Worm (Caenorhabditis elegans) whole organism, late embryonic: ENCODE measurements around the gene skr-10.

ENCODE experiments used
- K02D7.2 ChIP-seq: sonication (generic microtip); optimal IDR thresholded peaks from 2 replicates; lab custom pipeline; 2017; ENCODE audit warnings: mild to moderate bottlenecking, missing genetic modification characterization, missing compliant biosample characterization
- K09A11.1 ChIP-seq: sonication (generic microtip); optimal IDR thresholded peaks from 2 replicates; lab custom pipeline; 2017; ENCODE audit warnings: antibody characterized with exemption, mild to moderate bottlenecking, missing genetic modification characterization, missing compliant biosample characterization; ENCODE audit not compliant: insufficient read depth
- ama-1 ChIP-seq: fragments of 150-350 bp; optimal IDR thresholded peaks from 2 replicates; lab custom pipeline; 2014
- ceh-18 ChIP-seq: sonication (generic microtip); optimal IDR thresholded peaks from 2 replicates; lab custom pipeline; 2016; ENCODE audit warnings: missing genetic modification characterization, missing compliant biosample characterization
- ceh-22 ChIP-seq: sonication (generic microtip); optimal IDR thresholded peaks from 2 replicates; lab custom pipeline; 2017; ENCODE audit warnings: missing biosample characterization, missing genetic modification characterization
- ceh-24 ChIP-seq: sonication (generic microtip); optimal IDR thresholded peaks from 2 replicates; lab custom pipeline; 2016; ENCODE audit warnings: mild to moderate bottlenecking, missing genetic modification characterization, missing compliant biosample characterization
- ceh-31 ChIP-seq: sonication (generic microtip); optimal IDR thresholded peaks from 2 replicates; lab custom pipeline; 2016; ENCODE audit warnings: missing genetic modification characterization, missing compliant biosample characterization
- ceh-9 ChIP-seq: sonication (generic microtip); optimal IDR thresholded peaks from 2 replicates; lab custom pipeline; 2016; ENCODE audit warnings: mild to moderate bottlenecking, missing genetic modification characterization, inconsistent platforms, missing compliant biosample characterization
- dmd-4 ChIP-seq: sonication (generic microtip); optimal IDR thresholded peaks from 2 replicates; lab custom pipeline; 2016; ENCODE audit warnings: borderline replicate concordance, missing genetic modification characterization, missing compliant biosample characterization
- elt-2 ChIP-seq: sonication (generic microtip); optimal IDR thresholded peaks from 2 replicates; lab custom pipeline; 2016; ENCODE audit warnings: missing genetic modification reagents, missing genetic modification characterization, missing compliant biosample characterization
- elt-4 ChIP-seq: sonication (generic microtip); optimal IDR thresholded peaks from 2 replicates; lab custom pipeline; 2016; ENCODE audit warnings: missing genetic modification characterization, missing compliant biosample characterization
- ets-4 ChIP-seq: sonication (generic microtip); optimal IDR thresholded peaks from 2 replicates; lab custom pipeline; 2016; ENCODE audit warnings: missing genetic modification characterization, missing compliant biosample characterization
- fkh-10 ChIP-seq: fragments of 150-350 bp; optimal IDR thresholded peaks from 2 replicates; lab custom pipeline; 2014; ENCODE audit warnings: missing biosample characterization, missing genetic modification reagents, missing genetic modification characterization
- fkh-6 ChIP-seq: sonication (generic microtip); optimal IDR thresholded peaks from 2 replicates; lab custom pipeline; 2016; ENCODE audit warnings: missing genetic modification characterization, missing compliant biosample characterization
- gmeb-2 ChIP-seq: sonication (generic microtip); optimal IDR thresholded peaks from 2 replicates; lab custom pipeline; 2016; ENCODE audit warnings: missing genetic modification characterization, inconsistent platforms, missing compliant biosample characterization
- hlh-13 ChIP-seq: fragments of 200-800 bp; sonication (Bioruptor generic); optimal IDR thresholded peaks from 2 replicates; lab custom pipeline; 2018; ENCODE audit warnings: mild to moderate bottlenecking, missing genetic modification characterization, missing compliant biosample characterization
- hlh-6 ChIP-seq: sonication (generic microtip); optimal IDR thresholded peaks from 2 replicates; lab custom pipeline; 2016; ENCODE audit warnings: missing genotype, missing genetic modification characterization, missing compliant biosample characterization
- hlh-8 ChIP-seq: sonication (generic microtip); optimal IDR thresholded peaks from 2 replicates; lab custom pipeline; 2016; ENCODE audit warnings: missing genotype, missing genetic modification characterization, missing compliant biosample characterization
- lim-6 ChIP-seq: sonication (generic microtip); optimal IDR thresholded peaks from 2 replicates; lab custom pipeline; 2016; ENCODE audit warnings: missing genetic modification characterization, missing compliant biosample characterization
- mec-3 ChIP-seq: sonication (generic microtip); optimal IDR thresholded peaks from 2 replicates; lab custom pipeline; 2016; ENCODE audit warnings: borderline replicate concordance, missing genetic modification characterization, missing compliant biosample characterization
- nhr-11 ChIP-seq: fragments of 150-350 bp; optimal IDR thresholded peaks from 2 replicates; lab custom pipeline; 2014; ENCODE audit warnings: missing biosample characterization, missing genetic modification characterization
- pag-3 ChIP-seq: sonication (generic microtip); optimal IDR thresholded peaks from 2 replicates; lab custom pipeline; 2016; ENCODE audit warnings: missing compliant biosample characterization, missing genetic modification characterization, borderline replicate concordance
- pha-2 ChIP-seq: sonication (generic microtip); optimal IDR thresholded peaks from 2 replicates; lab custom pipeline; 2017; ENCODE audit warnings: mild to moderate bottlenecking, missing genetic modification characterization, missing compliant biosample characterization
- pha-4 ChIP-seq: fragments of 150-350 bp; optimal IDR thresholded peaks from 2 replicates; lab custom pipeline; 2018; ENCODE audit warnings: missing biosample characterization, missing genetic modification reagents, missing genetic modification characterization
- pros-1 ChIP-seq: fragments of 150-350 bp; optimal IDR thresholded peaks from 2 replicates; lab custom pipeline; 2014; ENCODE audit warnings: missing biosample characterization, missing genetic modification reagents, missing genetic modification characterization
- sox-2 ChIP-seq: fragments of 200-800 bp; sonication (Bioruptor generic); IDR thresholded peaks from 2 replicates; pipeline ENCODE4 v1.3.6; 2022; ENCODE audit warnings: missing genetic modification reagents, missing genetic modification characterization, missing compliant biosample characterization
- syd-9 ChIP-seq: sonication (generic microtip); optimal IDR thresholded peaks from 2 replicates; lab custom pipeline; 2016; ENCODE audit warnings: mild to moderate bottlenecking, missing genetic modification characterization, moderate library complexity, missing compliant biosample characterization
- tbx-7 ChIP-seq: sonication (generic microtip); optimal IDR thresholded peaks from 2 replicates; lab custom pipeline; 2016; ENCODE audit warnings: missing genotype, missing genetic modification characterization, missing compliant biosample characterization
- ttx-3 ChIP-seq: sonication (generic microtip); optimal IDR thresholded peaks from 2 replicates; lab custom pipeline; 2016; ENCODE audit warnings: missing genetic modification reagents, missing genetic modification characterization, missing compliant biosample characterization
- unc-3 ChIP-seq, 2 experiments: fragments of 200-800 bp in 1 of 2; sonication (Bioruptor generic) in 1 of 2; sonication (generic microtip) in 1 of 2; conservative IDR thresholded peaks in 1 of 2; optimal IDR thresholded peaks in 1 of 2; 2 replicates each; pipeline versions ENCODE4 v1.3.6 to Lab custom; 2016 to 2022; ENCODE audit warnings: missing compliant biosample characterization in 2 of 2, missing genetic modification characterization in 2 of 2, missing genetic modification reagents in 1 of 2
- unc-42 ChIP-seq: sonication (generic microtip); optimal IDR thresholded peaks from 2 replicates; lab custom pipeline; 2016; ENCODE audit warnings: missing genotype, missing genetic modification characterization, missing compliant biosample characterization

Gene skr-10

DNA sequence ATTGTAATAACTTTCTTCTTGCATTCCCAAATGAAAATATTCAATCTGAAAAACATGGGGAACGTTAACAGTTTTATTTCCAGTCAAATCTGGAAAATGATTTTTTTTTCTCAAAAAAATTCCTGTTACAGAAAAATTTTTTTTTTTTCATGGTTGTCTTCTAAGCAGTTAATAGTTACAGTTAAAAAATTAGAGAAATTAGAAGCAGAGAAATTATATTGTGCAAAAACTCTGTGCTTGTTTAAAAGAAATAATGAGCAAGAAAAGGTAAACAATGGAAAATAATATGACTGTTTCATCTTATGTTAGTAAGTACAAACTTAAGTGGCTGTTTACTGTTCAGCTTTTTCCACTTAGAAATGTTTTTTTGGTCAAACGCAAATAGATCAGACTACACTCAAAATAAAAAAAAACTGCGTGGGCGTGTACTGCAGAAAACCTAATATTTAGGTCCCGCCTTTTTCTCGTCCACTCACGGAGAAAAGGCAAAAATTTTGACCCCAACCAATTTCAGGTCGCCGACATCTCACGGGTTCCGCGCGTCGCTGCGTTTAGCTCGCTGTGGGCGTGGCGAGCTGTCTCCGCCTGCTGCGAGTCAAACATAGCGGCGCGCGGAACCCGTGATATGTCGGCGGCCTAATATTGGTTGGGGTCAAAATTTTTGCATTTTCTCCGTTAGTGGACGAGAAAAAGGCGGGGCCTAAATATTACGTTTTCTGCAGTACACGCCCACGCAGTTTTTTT is 4.4 kb downstream of the skr-10 start, which contains the start of gene ifas-3:
ifas-3 (minus strand) TSS at position 51 of the 744 bp plus-strand sequence.
- TF ChIP-seq hlh-13 (GFP tag; lab: Kevin White, UChicago) (no peak), K09A11.1 (tag; lab: Kevin White, UChicago) (no peak), nhr-11 (tag; lab: Kevin White, UChicago) (no peak), lim-6 (tag; lab: Kevin White, UChicago) (no peak), ets-4 (tag; lab: Kevin White, UChicago) (no peak)

DNA sequence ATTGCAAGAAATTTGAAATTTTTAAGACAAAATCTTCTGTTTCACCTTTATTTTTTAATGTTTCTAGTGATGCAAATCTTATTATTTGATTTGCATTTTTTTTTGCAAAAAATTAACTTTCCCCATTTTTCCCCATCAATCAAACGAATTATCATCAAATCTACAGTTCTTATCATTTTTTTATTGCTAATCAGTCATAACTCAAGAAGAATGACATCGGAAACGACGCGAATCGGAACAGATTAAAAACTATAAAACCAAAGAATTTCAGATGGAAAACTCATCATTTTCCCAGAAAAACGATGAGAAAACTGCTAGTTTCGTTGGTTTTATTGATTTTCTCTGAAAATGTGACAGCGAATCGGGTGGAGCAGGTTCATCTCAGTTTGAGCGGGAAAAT is 5.0 kb downstream of the skr-10 start, which contains the start of gene Y105C5B.15:
Y105C5B.15 (plus strand) TSS at position 297 of the 400 bp plus-strand sequence.
- TF ChIP-seq elt-2 (tag; lab: Kevin White, UChicago) (peak; percentile 1), pha-4 (no peak)

DNA sequence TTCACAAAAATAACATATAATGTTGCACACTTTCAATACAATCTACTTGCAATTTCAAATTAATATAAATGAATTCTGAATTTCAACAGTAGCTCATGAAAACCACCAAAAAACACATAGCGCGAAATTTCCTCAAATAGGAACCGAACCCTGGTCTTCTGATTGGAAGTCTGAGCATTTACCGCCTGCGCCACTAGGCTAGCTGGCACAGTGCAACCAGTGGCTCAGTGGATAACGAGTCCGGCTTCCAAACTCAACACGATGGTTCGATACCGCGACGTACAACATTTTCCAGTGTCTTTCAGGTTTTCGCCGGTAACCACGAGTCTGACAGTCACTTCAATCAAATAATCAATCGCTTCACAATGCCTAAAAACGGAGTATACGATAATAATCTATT is 7.1 kb downstream of the skr-10 start:
- no peak for TF ChIP-seq pag-3 (tag; lab: Kevin White, UChicago)
- TF ChIP-seq pros-1 (tag; lab: Kevin White, UChicago) = no peak
- no peak for TF ChIP-seq ceh-22 (tag; lab: Kevin White, UChicago)
- TF ChIP-seq ceh-18 (tag; lab: Kevin White, UChicago) = no peak
- no peak for TF ChIP-seq sox-2 (GFP tag; lab: Robert Waterston, UW)
- TF ChIP-seq unc-42 (tag; lab: Kevin White, UChicago) = no peak
- no peak for TF ChIP-seq dmd-4
- no peak for TF ChIP-seq mec-3 (tag; lab: Kevin White, UChicago)
- TF ChIP-seq fkh-10 (GFP tag; lab: Kevin White, UChicago) = no peak
- no peak for TF ChIP-seq ama-1 (lab: Kevin White, UChicago)
- no peak for TF ChIP-seq K02D7.2 (tag; lab: Kevin White, UChicago)
- TF ChIP-seq ceh-9 (tag; lab: Kevin White, UChicago) = no peak
- TF ChIP-seq syd-9 (tag; lab: Kevin White, UChicago) = no peak
- no peak for TF ChIP-seq ttx-3 (tag; lab: Kevin White, UChicago)
- no peak for TF ChIP-seq unc-3 (GFP tag; conservative IDR thresholded peaks at IDR 0.05; lab: Robert Waterston, UW)
- no peak for TF ChIP-seq unc-3 (tag; optimal IDR thresholded peaks at IDR 0.05; lab: Kevin White, UChicago)
- TF ChIP-seq ceh-24 (tag; lab: Kevin White, UChicago) = no peak

DNA sequence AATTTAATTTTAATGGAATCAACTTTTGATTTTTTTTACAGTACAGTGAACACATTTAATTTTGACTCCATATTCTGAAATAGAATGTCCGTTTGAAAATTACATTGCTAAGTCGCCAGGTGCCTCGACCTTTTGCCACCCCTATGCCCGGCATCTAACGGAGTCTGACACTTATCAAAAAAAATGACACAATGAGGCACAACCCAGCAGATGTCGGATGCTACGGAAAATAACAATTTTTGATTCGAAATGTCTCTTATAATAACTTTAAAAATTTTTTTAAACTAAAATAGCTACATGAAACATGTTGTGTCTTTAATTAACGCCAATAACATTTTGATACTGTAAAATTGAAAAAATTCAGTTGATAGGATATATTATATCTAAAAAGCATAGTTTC is 8.7 kb downstream of the skr-10 start:
- TF ChIP-seq hlh-8 (tag; lab: Kevin White, UChicago) = no peak
- TF ChIP-seq ceh-31 (tag; lab: Kevin White, UChicago) = no peak
- TF ChIP-seq hlh-6 (tag; lab: Kevin White, UChicago) = no peak

DNA sequence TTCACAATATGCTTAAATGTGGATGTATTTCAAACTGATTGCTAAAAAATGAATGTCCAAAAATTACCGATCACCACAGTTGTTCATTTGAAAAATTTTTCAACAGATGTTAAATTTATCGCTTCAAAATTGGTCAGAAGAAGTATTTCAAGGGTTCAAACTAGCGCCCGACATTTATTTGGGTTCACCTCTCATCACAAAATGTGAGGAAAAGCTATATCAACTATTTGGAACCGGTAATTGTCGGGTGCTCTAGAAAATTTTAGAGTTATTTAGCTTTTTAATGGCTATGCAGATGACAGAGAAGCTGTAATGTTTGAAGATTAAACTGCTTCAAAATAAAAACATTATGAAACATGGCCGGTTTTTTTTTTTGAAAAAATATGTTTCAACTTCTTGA is 14.5 kb downstream of the skr-10 start:
- no peak for TF ChIP-seq fkh-6
- TF ChIP-seq gmeb-2 (tag; lab: Kevin White, UChicago) = no peak
- no peak for TF ChIP-seq K09A11.1 (tag; lab: Kevin White, UChicago)
- TF ChIP-seq tbx-7 (tag; lab: Kevin White, UChicago) = no peak
- no peak for TF ChIP-seq ceh-31 (tag; lab: Kevin White, UChicago)
- no peak for TF ChIP-seq elt-4
- TF ChIP-seq pha-2 (tag; lab: Kevin White, UChicago) = no peak
- TF ChIP-seq, all 69 proteins: peak for 0
